Fruit fly (Drosophila melanogaster): ENCODE measurements around the gene Pex12.

DNA sequence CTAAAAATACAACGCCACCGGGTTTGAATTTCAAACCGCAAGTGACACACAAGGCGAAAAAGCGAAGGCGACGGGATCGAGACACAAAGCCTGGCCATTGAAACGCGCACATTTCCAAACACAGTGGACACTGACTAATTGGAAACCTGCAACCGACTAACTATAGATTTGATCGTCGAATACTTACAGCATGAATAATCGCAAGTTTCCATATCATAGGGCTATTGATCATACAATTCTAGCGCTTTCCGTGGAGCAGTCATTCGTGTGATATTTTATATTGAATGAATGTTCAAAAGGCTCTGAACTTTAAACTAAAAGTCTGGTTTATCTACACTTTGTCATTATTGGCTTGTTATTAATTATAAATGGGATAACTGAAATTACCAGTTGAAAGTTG lies 27.5 kb downstream of the Pex12 start:
- no peak for TF ChIP-seq insv (optimal IDR thresholded peaks at IDR 0.05)
- TF ChIP-seq Myc (optimal IDR thresholded peaks at IDR 0.05) = no peak
- TF ChIP-seq Sin3A (optimal IDR thresholded peaks at IDR 0.05) = no peak
- TF ChIP-seq ttk (optimal IDR thresholded peaks at IDR 0.05) = no peak
- TF ChIP-seq psq (optimal IDR thresholded peaks at IDR 0.05) = no peak

Data from Kc167 (cell line).